Worm (Caenorhabditis elegans) whole organism, mixed stage, embryonic: ENCODE data around the gene C39D10.11.

Source experiments
- blmp-1 ChIP-seq: fragments of 150-350 bp; optimal IDR thresholded peaks from 2 replicates; lab custom pipeline; 2014; ENCODE audit warnings: missing biosample characterization, missing genetic modification characterization
- elt-3 ChIP-seq: fragments of 150-350 bp; optimal IDR thresholded peaks from 2 replicates; lab custom pipeline; 2014; ENCODE audit warnings: missing biosample characterization, missing genetic modification characterization
- lin-13 ChIP-seq: fragments of 150-350 bp; optimal IDR thresholded peaks from 2 replicates; lab custom pipeline; 2014; ENCODE audit warnings: missing biosample characterization, missing genetic modification characterization
- lsy-2 ChIP-seq: fragments of 150-350 bp; optimal IDR thresholded peaks from 2 replicates; lab custom pipeline; 2014; ENCODE audit warnings: missing biosample characterization, missing genetic modification characterization
- mep-1 ChIP-seq: fragments of 150-350 bp; optimal IDR thresholded peaks from 2 replicates; lab custom pipeline; 2017; ENCODE audit warnings: missing biosample characterization, missing genetic modification reagents, missing genetic modification characterization, inconsistent platforms
- nhr-12 ChIP-seq: fragments of 150-350 bp; optimal IDR thresholded peaks from 2 replicates; lab custom pipeline; 2014; ENCODE audit warnings: missing biosample characterization, missing genetic modification characterization
- nhr-28 ChIP-seq: fragments of 150-350 bp; optimal IDR thresholded peaks from 2 replicates; lab custom pipeline; 2014; ENCODE audit warnings: missing biosample characterization, missing genetic modification characterization
- unc-39 ChIP-seq: fragments of 150-350 bp; optimal IDR thresholded peaks from 2 replicates; lab custom pipeline; 2014; ENCODE audit warnings: missing biosample characterization, missing genetic modification characterization
- ztf-11 ChIP-seq: fragments of 150-350 bp; optimal IDR thresholded peaks from 2 replicates; lab custom pipeline; 2014; ENCODE audit warnings: missing biosample characterization, missing genetic modification characterization

ce11 chrX:7913830-7914229 lies 10.8 kb downstream of the C39D10.11 start, which contains the start of gene C39D10.7:
- TF ChIP-seq unc-39 (tag; lab: Kevin White, UChicago) = no peak
- no peak for TF ChIP-seq ztf-11 (tag; lab: Kevin White, UChicago)
- no peak for TF ChIP-seq lsy-2
- TF ChIP-seq lin-13 (tag; lab: Kevin White, UChicago) = no peak
- TF ChIP-seq blmp-1 (tag; lab: Kevin White, UChicago) = no peak
- TF ChIP-seq mep-1 (tag; lab: Kevin White, UChicago) = no peak
- TF ChIP-seq nhr-12 (tag; lab: Kevin White, UChicago) = no peak
- TF ChIP-seq elt-3 = no peak
- no peak for TF ChIP-seq nhr-28
